Fruit fly (Drosophila melanogaster): ENCODE measurements around the gene jp.

DNA sequence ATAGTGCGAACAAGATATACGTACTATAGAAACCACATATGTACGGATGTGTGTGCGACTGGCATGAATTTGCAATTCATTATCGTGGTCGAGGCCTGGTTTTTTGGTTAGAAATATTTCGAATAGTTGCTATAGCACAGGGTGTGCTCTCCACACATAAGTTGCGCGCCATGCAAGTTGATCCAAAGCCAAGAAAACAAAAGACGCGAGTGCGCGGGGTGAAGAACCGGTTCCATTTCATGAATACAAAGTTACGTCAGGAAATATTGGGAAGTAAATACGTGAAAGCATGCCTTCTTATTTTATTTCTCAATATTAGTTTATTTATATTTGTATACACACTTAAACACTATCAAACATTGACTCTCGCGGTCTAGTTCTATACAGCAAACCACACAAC, 47.4 kb upstream of the jp start:
- TF ChIP-seq tai (GFP tag; optimal IDR thresholded peaks at IDR 0.05) (no peak), Dfd (GFP tag; optimal IDR thresholded peaks at IDR 0.05) (no peak), lola (GFP tag; optimal IDR thresholded peaks at IDR 0.05) (no peak), pan (optimal IDR thresholded peaks at IDR 0.05) (no peak), Dif (GFP tag; optimal IDR thresholded peaks at IDR 0.05; ENCODE audit: partially characterized antibody) (no peak), OdsH (GFP tag; optimal IDR thresholded peaks at IDR 0.05) (no peak), sage (GFP tag; optimal IDR thresholded peaks at IDR 0.05) (no peak), foxo (GFP tag; optimal IDR thresholded peaks at IDR 0.05) (no peak), Jra (GFP tag; optimal IDR thresholded peaks at IDR 0.05) (no peak), woc (GFP tag; optimal IDR thresholded peaks at IDR 0.05) (no peak), HLH106 (tag; optimal IDR thresholded peaks at IDR 0.05) (no peak), Hr78 (GFP tag; optimal IDR thresholded peaks at IDR 0.05) (no peak), Mio (GFP tag; optimal IDR thresholded peaks at IDR 0.05) (no peak)

Data from whole organism, wandering third instar larva.